Fruit fly (Drosophila melanogaster): ENCODE data around the gene TBC1d7.

The TBC1d7 gene

dm6 chr3R:24161173-24161811 lies at the start of gene TBC1d7, which contains the start of gene Myo95E:
TSS of gene TBC1d7 (plus strand) at chr3R:24161727.
TSS of gene Myo95E (minus strand) at chr3R:24161498.
- TF ChIP-seq Myc (optimal IDR thresholded peaks at IDR 0.05) (no peak), insv (optimal IDR thresholded peaks at IDR 0.05) (no peak), ttk (optimal IDR thresholded peaks at IDR 0.05) (no peak), Sin3A (optimal IDR thresholded peaks at IDR 0.05) (no peak), psq (optimal IDR thresholded peaks at IDR 0.05) (no peak), h (optimal IDR thresholded peaks at IDR 0.05) (no peak)

- no peak for TF ChIP-seq Sin3A (optimal IDR thresholded peaks at IDR 0.05)
- no peak for TF ChIP-seq h (optimal IDR thresholded peaks at IDR 0.05)
- no peak for TF ChIP-seq insv (optimal IDR thresholded peaks at IDR 0.05)
- no peak for TF ChIP-seq Myc (optimal IDR thresholded peaks at IDR 0.05)
- TF ChIP-seq psq (optimal IDR thresholded peaks at IDR 0.05): no peak
- TF ChIP-seq ttk (optimal IDR thresholded peaks at IDR 0.05): no peak
Observed at dm6 chr3R:24112320-24113069, 49.0 kb upstream of the TBC1d7 start, which contains the start of gene CG13605. TSS of gene CG13605 (minus strand) at chr3R:24112389.

- TF ChIP-seq psq (optimal IDR thresholded peaks at IDR 0.05) (no peak), ttk (optimal IDR thresholded peaks at IDR 0.05) (no peak), insv (optimal IDR thresholded peaks at IDR 0.05) (no peak), Sin3A (optimal IDR thresholded peaks at IDR 0.05) (no peak), Myc (optimal IDR thresholded peaks at IDR 0.05) (no peak), h (optimal IDR thresholded peaks at IDR 0.05) (no peak)
Observed at dm6 chr3R:24113070-24113385, 48.5 kb upstream of the TBC1d7 start, which contains the start of gene Root. TSS of gene Root (plus strand) at chr3R:24113286.

- TF ChIP-seq Myc (optimal IDR thresholded peaks at IDR 0.05): no peak
- TF ChIP-seq Sin3A (optimal IDR thresholded peaks at IDR 0.05): no peak
- TF ChIP-seq ttk (optimal IDR thresholded peaks at IDR 0.05): no peak
Observed at dm6 chr3R:24116180-24116579, 45.3 kb upstream of the TBC1d7 start, which contains the start of gene CG13607. TSS of gene CG13607 (minus strand) at chr3R:24116322.

dm6 chr3R:24116972-24117371 lies 44.6 kb upstream of the TBC1d7 start:
- TF ChIP-seq Sin3A (optimal IDR thresholded peaks at IDR 0.05): no peak
- no peak for TF ChIP-seq Myc (optimal IDR thresholded peaks at IDR 0.05)
- TF ChIP-seq insv (optimal IDR thresholded peaks at IDR 0.05): no peak
- TF ChIP-seq psq (optimal IDR thresholded peaks at IDR 0.05): no peak
- no peak for TF ChIP-seq ttk (optimal IDR thresholded peaks at IDR 0.05)
- TF ChIP-seq h (optimal IDR thresholded peaks at IDR 0.05): no peak

dm6 chr3R:24121669-24122068 lies 39.9 kb upstream of the TBC1d7 start:
- TF ChIP-seq Sin3A (optimal IDR thresholded peaks at IDR 0.05) (no peak), ttk (optimal IDR thresholded peaks at IDR 0.05) (no peak), psq (optimal IDR thresholded peaks at IDR 0.05) (no peak), h (optimal IDR thresholded peaks at IDR 0.05) (no peak), insv (optimal IDR thresholded peaks at IDR 0.05) (no peak), Myc (optimal IDR thresholded peaks at IDR 0.05) (no peak)

- no peak for TF ChIP-seq Myc (optimal IDR thresholded peaks at IDR 0.05)
- no peak for TF ChIP-seq insv (optimal IDR thresholded peaks at IDR 0.05)
- TF ChIP-seq h (optimal IDR thresholded peaks at IDR 0.05): no peak
- no peak for TF ChIP-seq Sin3A (optimal IDR thresholded peaks at IDR 0.05)
- TF ChIP-seq psq (optimal IDR thresholded peaks at IDR 0.05): no peak
- no peak for TF ChIP-seq ttk (optimal IDR thresholded peaks at IDR 0.05)
Observed at dm6 chr3R:24122369-24122768, 39.2 kb upstream of the TBC1d7 start.

- TF ChIP-seq psq (optimal IDR thresholded peaks at IDR 0.05): no peak
- no peak for TF ChIP-seq insv (optimal IDR thresholded peaks at IDR 0.05)
- TF ChIP-seq Sin3A (optimal IDR thresholded peaks at IDR 0.05): no peak
- TF ChIP-seq h (optimal IDR thresholded peaks at IDR 0.05): no peak
- TF ChIP-seq ttk (optimal IDR thresholded peaks at IDR 0.05): no peak
- no peak for TF ChIP-seq Myc (optimal IDR thresholded peaks at IDR 0.05)
Observed at dm6 chr3R:24130080-24130479, 31.4 kb upstream of the TBC1d7 start, which contains the start of the genes GatB and Tsc1. TSS of gene GatB (minus strand) at chr3R:24130255. TSS of gene Tsc1 (plus strand) at chr3R:24130307.

- TF ChIP-seq insv (optimal IDR thresholded peaks at IDR 0.05) (no peak), Myc (optimal IDR thresholded peaks at IDR 0.05) (no peak), Sin3A (optimal IDR thresholded peaks at IDR 0.05) (no peak), psq (optimal IDR thresholded peaks at IDR 0.05) (no peak), ttk (optimal IDR thresholded peaks at IDR 0.05) (no peak), h (optimal IDR thresholded peaks at IDR 0.05) (no peak)
Observed at dm6 chr3R:24134580-24134979, 26.9 kb upstream of the TBC1d7 start, which contains the start of gene Sec10. TSS of gene Sec10 (plus strand) at chr3R:24134831.

- TF ChIP-seq ttk (optimal IDR thresholded peaks at IDR 0.05) (no peak), Sin3A (optimal IDR thresholded peaks at IDR 0.05) (no peak), Myc (optimal IDR thresholded peaks at IDR 0.05) (no peak), insv (optimal IDR thresholded peaks at IDR 0.05) (no peak), h (optimal IDR thresholded peaks at IDR 0.05) (no peak), psq (optimal IDR thresholded peaks at IDR 0.05) (no peak)
Observed at dm6 chr3R:24137311-24137945, 24.1 kb upstream of the TBC1d7 start, which contains the start of gene Npc2f. TSS of gene Npc2f (plus strand) at chr3R:24137895.

- no peak for TF ChIP-seq h (optimal IDR thresholded peaks at IDR 0.05)
- no peak for TF ChIP-seq insv (optimal IDR thresholded peaks at IDR 0.05)
- no peak for TF ChIP-seq ttk (optimal IDR thresholded peaks at IDR 0.05)
- TF ChIP-seq psq (optimal IDR thresholded peaks at IDR 0.05): no peak
- no peak for TF ChIP-seq Sin3A (optimal IDR thresholded peaks at IDR 0.05)
- TF ChIP-seq Myc (optimal IDR thresholded peaks at IDR 0.05): no peak
Observed at dm6 chr3R:24138478-24139455, 22.8 kb upstream of the TBC1d7 start.

Measured in Kc167 (cell line).